Worm (Caenorhabditis elegans): ENCODE measurements around the gene ncx-6.

DNA sequence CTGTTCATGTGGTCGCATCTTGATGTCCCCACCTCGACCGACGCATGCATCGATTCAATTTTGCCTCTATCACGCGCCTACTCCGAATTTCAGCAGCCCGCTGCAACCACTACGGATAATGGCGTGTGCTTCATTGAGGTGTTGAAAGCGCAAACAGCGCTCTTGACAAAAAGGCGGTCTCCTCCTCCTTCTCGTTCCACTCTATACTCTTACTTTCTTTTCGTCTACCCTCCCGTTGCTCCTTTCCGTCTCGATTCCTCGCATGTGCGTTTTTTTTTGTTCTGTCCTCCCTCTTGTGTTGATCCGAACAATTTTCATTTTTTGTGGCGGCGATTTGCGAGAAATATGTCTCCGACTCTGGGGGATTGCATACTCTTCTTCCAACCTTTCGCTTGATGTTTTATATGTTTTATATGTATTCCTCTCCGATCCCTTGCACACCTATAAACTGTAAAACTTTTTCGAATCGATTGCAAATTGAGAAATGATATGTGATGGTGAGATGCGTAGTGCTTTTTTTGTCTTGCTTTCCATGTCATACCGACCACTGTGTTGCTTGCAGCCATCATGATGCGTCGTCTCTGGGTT lies 11.0 kb downstream of the ncx-6 start:
- TF ChIP-seq lin-15B (tag; optimal IDR thresholded peaks at IDR 0.05) (no peak), nhr-28 (tag; optimal IDR thresholded peaks at IDR 0.05) (no peak), egl-27 (tag; optimal IDR thresholded peaks at IDR 0.05) (no peak), ztf-7 (tag; optimal IDR thresholded peaks at IDR 0.05) (no peak), nhr-11 (tag; optimal IDR thresholded peaks at IDR 0.05) (no peak), nhr-48 (tag; optimal IDR thresholded peaks at IDR 0.05) (no peak), nhr-25 (tag; optimal IDR thresholded peaks at IDR 0.05; ENCODE audit: borderline replicate concordance, insufficient read depth) (peak; percentile 31), dpl-1 (GFP tag; optimal IDR thresholded peaks at IDR 0.05) (no peak), Y48G9A.11 (GFP tag; IDR thresholded peaks at IDR 0.05) (no peak), R02D3.7 (tag; optimal IDR thresholded peaks at IDR 0.05) (no peak), duxl-1 (tag; optimal IDR thresholded peaks at IDR 0.05; ENCODE audit: poor library complexity) (no peak), ceh-82 (tag; optimal IDR thresholded peaks at IDR 0.05) (no peak)

All from whole organism, L4 larva.